Worm (Caenorhabditis elegans) whole organism, L4 larva: ENCODE data around the gene Y6G8.2.
"Not testable (repeated sequence)": the region's sequence is repeated elsewhere in the genome, so short reads cannot be mapped to it uniquely, and the experiment has no call there.

Experiments
- R02D3.7 ChIP-seq: fragments of 150-350 bp; sonication (generic microtip); optimal IDR thresholded peaks from 3 replicates; lab custom pipeline; 2014; ENCODE audit warnings: missing biosample characterization, missing genetic modification characterization
- ama-1 ChIP-seq: fragments of 150-350 bp; optimal IDR thresholded peaks from 2 replicates; lab custom pipeline; 2014; ENCODE audit warnings: inconsistent platforms, mixed read lengths
- daf-8 ChIP-seq: fragments of 200-800 bp; sonication (Bioruptor generic); IDR thresholded peaks from 2 replicates; pipeline ENCODE4 v1.3.6; 2022; ENCODE audit warnings: missing genetic modification characterization, missing compliant biosample characterization
- lin-39 ChIP-seq: fragments of 150-350 bp; optimal IDR thresholded peaks from 2 replicates; lab custom pipeline; 2014; ENCODE audit warnings: missing biosample characterization, missing genetic modification reagents, missing genetic modification characterization
- mes-2 ChIP-seq: sonication (generic microtip); optimal IDR thresholded peaks from 2 replicates; lab custom pipeline; 2016; ENCODE audit warnings: missing genotype, mild to moderate bottlenecking, missing genetic modification characterization, missing compliant biosample characterization; ENCODE audit not compliant: poor library complexity, severe bottlenecking
- nhr-10 ChIP-seq: fragments of 150-350 bp; optimal IDR thresholded peaks from 2 replicates; lab custom pipeline; 2014; ENCODE audit warnings: missing biosample characterization, missing genetic modification characterization
- nhr-237 ChIP-seq: sonication (generic microtip); optimal IDR thresholded peaks from 2 replicates; lab custom pipeline; 2017; ENCODE audit warnings: missing biosample characterization, missing genetic modification characterization
- snpc-4 ChIP-seq: fragments of 150-350 bp; optimal IDR thresholded peaks from 2 replicates; lab custom pipeline; 2014; ENCODE audit warnings: missing biosample characterization, missing genetic modification characterization
- unc-39 ChIP-seq: sonication (generic microtip); optimal IDR thresholded peaks from 2 replicates; lab custom pipeline; 2017; ENCODE audit warnings: missing biosample characterization, missing genetic modification characterization

DNA sequence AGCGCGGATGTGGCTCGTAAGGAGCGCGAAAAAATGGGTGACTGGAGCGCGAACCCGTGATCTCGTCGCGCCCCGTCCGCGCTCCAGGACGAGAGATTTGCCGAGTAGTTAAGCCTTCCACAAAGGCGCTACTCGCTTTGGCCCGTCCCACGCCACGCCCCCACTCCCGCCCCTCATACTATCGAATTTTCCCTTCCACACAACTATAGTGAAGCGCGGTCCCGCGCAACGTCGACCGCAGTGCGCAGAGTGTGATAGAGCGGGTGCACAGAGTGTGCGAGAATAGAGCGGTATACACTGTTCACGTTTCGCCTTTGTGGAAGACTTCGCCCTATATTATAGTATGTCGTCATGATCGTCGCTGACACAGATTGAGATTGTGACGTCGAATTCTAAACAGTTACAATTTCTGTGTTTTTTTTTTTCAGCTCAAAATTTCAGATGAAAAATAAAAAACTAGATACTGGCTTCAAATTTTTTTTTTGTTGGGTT is 14.4 kb downstream of the Y6G8.2 start, which contains the start of gene fbxa-133:
- not testable (repeated sequence) for TF ChIP-seq nhr-237 (tag; lab: Kevin White, UChicago); ama-1 (lab: Kevin White, UChicago); lin-39 (tag; lab: Kevin White, UChicago); snpc-4; nhr-10 (tag; lab: Kevin White, UChicago); daf-8 (GFP tag; lab: Robert Waterston, UW); mes-2; unc-39 (tag; lab: Kevin White, UChicago); R02D3.7
